Worm (Caenorhabditis elegans): ENCODE measurements around the gene ZK1248.20.

DNA sequence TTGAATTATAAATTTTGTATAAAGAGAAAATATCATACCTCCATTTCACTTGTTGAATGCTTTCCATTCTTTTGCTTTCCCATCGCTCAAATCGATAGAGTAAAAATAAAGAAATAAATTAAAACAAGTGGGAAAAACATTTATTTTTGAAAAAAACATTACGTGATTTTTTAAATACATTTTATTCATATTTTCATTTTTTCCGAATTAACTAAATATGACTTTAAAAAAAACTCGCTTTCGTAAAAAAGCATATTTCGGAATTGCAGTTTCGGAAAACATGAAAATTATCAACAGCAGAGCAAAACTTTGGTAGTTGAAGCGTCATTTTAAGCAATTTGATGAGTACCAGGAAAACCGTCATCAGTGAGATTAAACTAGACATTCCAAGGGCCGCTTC is 16.9 kb upstream of the ZK1248.20 start, which contains the start of gene K05F1.8:
- TF ChIP-seq flt-1 (GFP tag; IDR thresholded peaks at IDR 0.05) (no peak), ztf-29 (GFP tag; IDR thresholded peaks at IDR 0.05) (no peak), tab-1 (GFP tag; IDR thresholded peaks at IDR 0.05) (no peak), klf-2 (GFP tag; conservative IDR thresholded peaks at IDR 0.05) (no peak)
